Worm (Caenorhabditis elegans) whole organism, late embryonic: ENCODE measurements around the gene col-84.
A peak's percentile ranks its signal among the peaks of the same experiment; 100 is the strongest.

Experiments
- C08G9.2 ChIP-seq: sonication (generic microtip); optimal IDR thresholded peaks from 2 replicates; lab custom pipeline; 2016; ENCODE audit warnings: mild to moderate bottlenecking, missing genetic modification characterization, moderate library complexity, missing compliant biosample characterization
- C38D4.7 ChIP-seq: fragments of 200-800 bp; sonication (Bioruptor generic); optimal IDR thresholded peaks from 2 replicates; lab custom pipeline; 2018; ENCODE audit warnings: mild to moderate bottlenecking, missing genetic modification characterization, moderate library complexity, missing compliant biosample characterization
- F13H6.1 ChIP-seq: sonication (generic microtip); optimal IDR thresholded peaks from 2 replicates; lab custom pipeline; 2016; ENCODE audit warnings: missing genetic modification characterization, missing compliant biosample characterization
- K02D7.2 ChIP-seq: sonication (generic microtip); optimal IDR thresholded peaks from 2 replicates; lab custom pipeline; 2017; ENCODE audit warnings: mild to moderate bottlenecking, missing genetic modification characterization, missing compliant biosample characterization
- ahr-1 ChIP-seq: sonication (generic microtip); optimal IDR thresholded peaks from 2 replicates; lab custom pipeline; 2016; ENCODE audit warnings: missing genetic modification characterization, missing compliant biosample characterization
- ceh-18 ChIP-seq: sonication (generic microtip); optimal IDR thresholded peaks from 2 replicates; lab custom pipeline; 2016; ENCODE audit warnings: missing genetic modification characterization, missing compliant biosample characterization
- ceh-19 ChIP-seq: fragments of 200-800 bp; sonication (Bioruptor generic); optimal IDR thresholded peaks from 2 replicates; lab custom pipeline; 2018; ENCODE audit warnings: mild to moderate bottlenecking, missing genetic modification characterization, missing compliant biosample characterization
- ceh-31 ChIP-seq: sonication (generic microtip); optimal IDR thresholded peaks from 2 replicates; lab custom pipeline; 2016; ENCODE audit warnings: missing genetic modification characterization, missing compliant biosample characterization
- ceh-45 ChIP-seq: fragments of 200-800 bp; sonication (Bioruptor generic); IDR thresholded peaks from 2 replicates; pipeline ENCODE4 v1.3.6; 2022; ENCODE audit warnings: missing genetic modification reagents, missing genetic modification characterization, missing compliant biosample characterization
- ceh-48 ChIP-seq: sonication (generic microtip); optimal IDR thresholded peaks from 2 replicates; lab custom pipeline; 2016; ENCODE audit warnings: missing genetic modification characterization, inconsistent platforms, missing compliant biosample characterization
- ceh-6 ChIP-seq: fragments of 200-800 bp; sonication (Bioruptor generic); optimal IDR thresholded peaks from 2 replicates; lab custom pipeline; 2018; ENCODE audit warnings: mild to moderate bottlenecking, missing genetic modification characterization, missing compliant biosample characterization
- ceh-9 ChIP-seq: sonication (generic microtip); optimal IDR thresholded peaks from 2 replicates; lab custom pipeline; 2016; ENCODE audit warnings: mild to moderate bottlenecking, missing genetic modification characterization, inconsistent platforms, missing compliant biosample characterization
- dve-1 ChIP-seq: sonication (generic microtip); optimal IDR thresholded peaks from 2 replicates; lab custom pipeline; 2017; ENCODE audit warnings: antibody characterized with exemption, mild to moderate bottlenecking, missing genetic modification characterization, missing compliant biosample characterization
- ets-4 ChIP-seq: sonication (generic microtip); optimal IDR thresholded peaks from 2 replicates; lab custom pipeline; 2016; ENCODE audit warnings: missing genetic modification characterization, missing compliant biosample characterization
- fax-1 ChIP-seq: sonication (generic microtip); optimal IDR thresholded peaks from 2 replicates; lab custom pipeline; 2016; ENCODE audit warnings: missing genotype, missing genetic modification characterization, missing compliant biosample characterization
- fkh-10 ChIP-seq: fragments of 150-350 bp; optimal IDR thresholded peaks from 2 replicates; lab custom pipeline; 2014; ENCODE audit warnings: missing biosample characterization, missing genetic modification reagents, missing genetic modification characterization
- fkh-6 ChIP-seq: sonication (generic microtip); optimal IDR thresholded peaks from 2 replicates; lab custom pipeline; 2016; ENCODE audit warnings: missing genetic modification characterization, missing compliant biosample characterization
- hlh-15 ChIP-seq: sonication (generic microtip); optimal IDR thresholded peaks from 2 replicates; lab custom pipeline; 2016; ENCODE audit warnings: missing genetic modification characterization, missing compliant biosample characterization
- hlh-30 ChIP-seq: sonication (generic microtip); optimal IDR thresholded peaks from 2 replicates; lab custom pipeline; 2017; ENCODE audit warnings: antibody characterized with exemption, missing genetic modification characterization, missing compliant biosample characterization; ENCODE audit not compliant: insufficient read depth
- lin-11 ChIP-seq: fragments of 200-800 bp; sonication (Bioruptor generic); optimal IDR thresholded peaks from 2 replicates; lab custom pipeline; 2018; ENCODE audit warnings: mild to moderate bottlenecking, missing genetic modification characterization, missing compliant biosample characterization
- madf-2 ChIP-seq: sonication (generic microtip); optimal IDR thresholded peaks from 2 replicates; lab custom pipeline; 2017; ENCODE audit warnings: missing genetic modification characterization, missing compliant biosample characterization
- nfya-1 ChIP-seq: sonication (generic microtip); optimal IDR thresholded peaks from 2 replicates; lab custom pipeline; 2017; ENCODE audit warnings: missing genetic modification characterization, mild to moderate bottlenecking, missing compliant biosample characterization, antibody characterized with exemption, moderate library complexity
- nhr-11 ChIP-seq: fragments of 150-350 bp; optimal IDR thresholded peaks from 2 replicates; lab custom pipeline; 2014; ENCODE audit warnings: missing biosample characterization, missing genetic modification characterization
- pag-3 ChIP-seq: sonication (generic microtip); optimal IDR thresholded peaks from 2 replicates; lab custom pipeline; 2016; ENCODE audit warnings: missing compliant biosample characterization, missing genetic modification characterization, borderline replicate concordance
- pqm-1 ChIP-seq: sonication (generic microtip); optimal IDR thresholded peaks from 2 replicates; lab custom pipeline; 2016; ENCODE audit warnings: missing genetic modification characterization, missing compliant biosample characterization
- pros-1 ChIP-seq: fragments of 150-350 bp; optimal IDR thresholded peaks from 2 replicates; lab custom pipeline; 2014; ENCODE audit warnings: missing biosample characterization, missing genetic modification reagents, missing genetic modification characterization
- ref-2 ChIP-seq: sonication (generic microtip); optimal IDR thresholded peaks from 2 replicates; lab custom pipeline; 2016; ENCODE audit warnings: missing genetic modification characterization, missing compliant biosample characterization
- rnt-1 ChIP-seq: sonication (generic microtip); optimal IDR thresholded peaks from 2 replicates; lab custom pipeline; 2016; ENCODE audit warnings: missing genetic modification characterization, missing compliant biosample characterization
- sox-4 ChIP-seq: sonication (generic microtip); optimal IDR thresholded peaks from 2 replicates; lab custom pipeline; 2017; ENCODE audit warnings: mild to moderate bottlenecking, missing genetic modification characterization, inconsistent platforms, missing compliant biosample characterization
- tbx-2 ChIP-seq: sonication (generic microtip); optimal IDR thresholded peaks from 2 replicates; lab custom pipeline; 2016; ENCODE audit warnings: missing genetic modification characterization, missing compliant biosample characterization
- unc-55 ChIP-seq: sonication (generic microtip); optimal IDR thresholded peaks from 2 replicates; lab custom pipeline; 2017; ENCODE audit warnings: missing biosample characterization, missing genetic modification reagents, missing genetic modification characterization
- unc-86 ChIP-seq: sonication (generic microtip); optimal IDR thresholded peaks from 2 replicates; lab custom pipeline; 2016; ENCODE audit warnings: missing genetic modification characterization, missing compliant biosample characterization
- zip-5 ChIP-seq: sonication (generic microtip); optimal IDR thresholded peaks from 2 replicates; lab custom pipeline; 2016; ENCODE audit warnings: missing genetic modification characterization, missing compliant biosample characterization

The col-84 gene

ce11 chrII:11890596-11890995 is 22.3 kb downstream of the col-84 start:
- no peak for TF ChIP-seq zip-5 (tag; lab: Kevin White, UChicago)
- TF ChIP-seq rnt-1, result no peak
- TF ChIP-seq hlh-30, result peak; percentile 22
- no peak for TF ChIP-seq K02D7.2 (tag; lab: Kevin White, UChicago)
- TF ChIP-seq ceh-45 (GFP tag; lab: Robert Waterston, UW), result no peak
- TF ChIP-seq ceh-48 (tag; lab: Kevin White, UChicago), result no peak
- TF ChIP-seq ref-2 (tag; lab: Kevin White, UChicago), result peak; percentile 81
- TF ChIP-seq fkh-6, result no peak
- TF ChIP-seq ceh-31 (tag; lab: Kevin White, UChicago), result peak; percentile 52
- peak; percentile 50 for TF ChIP-seq tbx-2 (tag; lab: Kevin White, UChicago)
- TF ChIP-seq fax-1 (tag; lab: Kevin White, UChicago), result no peak
- TF ChIP-seq unc-55 (GFP tag; lab: Kevin White, UChicago), result no peak
- TF ChIP-seq, all 69 proteins: peak for 4

- TF ChIP-seq zip-5 (tag; lab: Kevin White, UChicago) (no peak), ceh-31 (tag; lab: Kevin White, UChicago) (no peak), nfya-1 (tag; lab: Kevin White, UChicago) (no peak), madf-2 (tag; lab: Kevin White, UChicago) (no peak), fkh-10 (no peak)
These were observed 25.0 kb downstream of the col-84 start, which contains the start of gene ZK930.2 for ce11 chrII:11893323-11893722. ZK930.2 (minus strand) TSS chrII:11893423.

ce11 chrII:11899761-11900160 is 31.4 kb downstream of the col-84 start:
- TF ChIP-seq pag-3 (tag; lab: Kevin White, UChicago) (no peak), ceh-9 (tag; lab: Kevin White, UChicago) (no peak), nfya-1 (tag; lab: Kevin White, UChicago) (peak; percentile 87), unc-86 (tag; lab: Kevin White, UChicago) (no peak), lin-11 (tag; lab: Kevin White, UChicago) (no peak), pros-1 (tag; lab: Kevin White, UChicago) (no peak)

- no peak for TF ChIP-seq C08G9.2 (tag; lab: Kevin White, UChicago)
- no peak for TF ChIP-seq C38D4.7 (GFP tag; lab: Kevin White, UChicago)
- no peak for TF ChIP-seq ceh-19 (GFP tag; lab: Kevin White, UChicago)
- TF ChIP-seq pqm-1 (tag; lab: Kevin White, UChicago), result no peak
- no peak for TF ChIP-seq ahr-1 (tag; lab: Kevin White, UChicago)
- no peak for TF ChIP-seq ceh-6
- TF ChIP-seq dve-1 (tag; lab: Kevin White, UChicago), result no peak
- no peak for TF ChIP-seq ets-4 (tag; lab: Kevin White, UChicago)
- no peak for TF ChIP-seq F13H6.1 (tag; lab: Kevin White, UChicago)
- TF ChIP-seq ceh-18 (tag; lab: Kevin White, UChicago), result no peak
- TF ChIP-seq nhr-11 (tag; lab: Kevin White, UChicago), result no peak
These were observed 32.8 kb downstream of the col-84 start, which contains the start of gene vab-23 for ce11 chrII:11901110-11901509. vab-23 (minus strand) TSS chrII:11901210.

- TF ChIP-seq ahr-1 (tag; lab: Kevin White, UChicago), result no peak
- peak; percentile 87 for TF ChIP-seq unc-55 (GFP tag; lab: Kevin White, UChicago)
- no peak for TF ChIP-seq hlh-15
- no peak for TF ChIP-seq sox-4 (tag; lab: Kevin White, UChicago)
- TF ChIP-seq, all 69 proteins: peak for 1
These were observed 33.9 kb downstream of the col-84 start for ce11 chrII:11902203-11902602.
